Fruit fly (Drosophila melanogaster) Kc167 (cell line): ENCODE measurements around the gene CG13384.

Experiments
- Myc ChIP-seq: fragments of >200 bp; optimal IDR thresholded peaks from 2 replicates; lab custom pipeline; 2017; ENCODE audit warnings: missing external identifiers
- Sin3A ChIP-seq: fragments of >200 bp; optimal IDR thresholded peaks from 2 replicates; lab custom pipeline; 2018; ENCODE audit warnings: missing external identifiers
- h ChIP-seq: fragments of >200 bp; optimal IDR thresholded peaks from 3 replicates; lab custom pipeline; 2018; ENCODE audit warnings: missing external identifiers
- insv ChIP-seq: fragments of >200 bp; optimal IDR thresholded peaks from 3 replicates; lab custom pipeline; 2018; ENCODE audit warnings: missing external identifiers
- psq ChIP-seq: fragments of >200 bp; optimal IDR thresholded peaks from 2 replicates; lab custom pipeline; 2017; ENCODE audit warnings: missing external identifiers
- ttk ChIP-seq: sonication (Bioruptor generic); optimal IDR thresholded peaks from 2 replicates; lab custom pipeline; 2017; ENCODE audit warnings: missing external identifiers

DNA sequence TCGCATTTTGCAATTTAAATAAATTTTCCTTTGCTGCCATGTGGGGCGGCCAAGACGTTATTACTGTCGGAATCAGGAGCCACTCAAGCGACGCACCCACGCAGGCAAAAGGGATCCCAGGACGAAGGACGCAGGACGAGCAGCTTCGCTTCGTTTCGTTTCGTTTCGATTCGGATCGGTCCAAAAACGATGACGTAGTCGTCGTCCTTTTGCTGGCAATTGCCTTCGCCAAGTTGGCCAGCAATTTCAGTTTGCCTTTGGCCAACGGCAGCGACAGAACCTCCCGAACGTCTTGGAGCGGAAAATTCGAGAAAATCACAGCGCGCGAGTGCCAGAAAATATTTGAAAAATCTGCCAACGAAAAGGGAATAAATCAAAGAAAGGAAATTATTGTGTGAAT, 46.2 kb upstream of the CG13384 start, which contains the start of gene witty:
- TF ChIP-seq ttk (lab: Kevin White, UChicago) (no peak), h (no peak), Myc (lab: Kevin White, UChicago) (no peak), psq (lab: Kevin White, UChicago) (no peak), insv (lab: Kevin White, UChicago) (no peak), Sin3A (lab: Kevin White, UChicago) (no peak)
